Worm (Caenorhabditis elegans): ENCODE measurements around the gene srz-78.

ce11 chrIV:3521710-3522109 is 30.1 kb downstream of the srz-78 start:
- TF ChIP-seq pha-4 (tag; optimal IDR thresholded peaks at IDR 0.05) (no peak), pros-1 (tag; optimal IDR thresholded peaks at IDR 0.05) (no peak)

All from whole organism, late embryonic.